Worm (Caenorhabditis elegans): Measurements from ENCODE around the gene str-48.

- no peak for TF ChIP-seq ceh-19 (GFP tag; optimal IDR thresholded peaks at IDR 0.05)
- no peak for TF ChIP-seq nhr-11 (tag; optimal IDR thresholded peaks at IDR 0.05)
- no peak for TF ChIP-seq unc-86 (tag; optimal IDR thresholded peaks at IDR 0.05)
- TF ChIP-seq unc-55 (GFP tag; optimal IDR thresholded peaks at IDR 0.05) = no peak
- TF ChIP-seq tbx-2 (tag; optimal IDR thresholded peaks at IDR 0.05) = no peak
- TF ChIP-seq ets-4 (tag; optimal IDR thresholded peaks at IDR 0.05) = no peak
- TF ChIP-seq C38D4.7 (GFP tag; optimal IDR thresholded peaks at IDR 0.05) = no peak
- TF ChIP-seq mec-3 (tag; optimal IDR thresholded peaks at IDR 0.05; ENCODE audit: borderline replicate concordance) = no peak
- TF ChIP-seq hlh-30 (tag; optimal IDR thresholded peaks at IDR 0.05; ENCODE audit: insufficient read depth) = no peak
- no peak for TF ChIP-seq ceh-6 (GFP tag; optimal IDR thresholded peaks at IDR 0.05)
Observed at ce11 chrIV:7114599-7114998, 7.2 kb upstream of the str-48 start, which contains the start of gene nas-8.
